Fruit fly (Drosophila melanogaster) whole organism, prepupa: Measurements from ENCODE around the gene Aatf.

ENCODE experiments used
- CG4318 ChIP-seq: fragments of 200-800 bp; sonication (Bioruptor generic); optimal IDR thresholded peaks from 3 replicates; lab custom pipeline; 2017; ENCODE audit warnings: missing biosample characterization, mild to moderate bottlenecking, missing genetic modification characterization
- Ets96B ChIP-seq: fragments of 200-800 bp; optimal IDR thresholded peaks from 2 replicates; lab custom pipeline; 2019; ENCODE audit warnings: missing biosample characterization, mild to moderate bottlenecking, missing genetic modification characterization, moderate library complexity
- Met ChIP-seq: fragments of 200-800 bp; sonication (Bioruptor generic); optimal IDR thresholded peaks from 3 replicates; lab custom pipeline; 2016; ENCODE audit warnings: missing biosample characterization, missing genetic modification characterization
- eg ChIP-seq: fragments of 200-800 bp; sonication (Bioruptor generic); IDR thresholded peaks from 3 replicates; pipeline ENCODE4 v1.3.6; 2022; ENCODE audit warnings: missing biosample characterization, missing genetic modification characterization
- esn ChIP-seq: fragments of 200-800 bp; sonication (Bioruptor generic); optimal IDR thresholded peaks from 2 replicates; lab custom pipeline; 2016; ENCODE audit warnings: missing biosample characterization, mild to moderate bottlenecking, missing genetic modification characterization, moderate library complexity

DNA sequence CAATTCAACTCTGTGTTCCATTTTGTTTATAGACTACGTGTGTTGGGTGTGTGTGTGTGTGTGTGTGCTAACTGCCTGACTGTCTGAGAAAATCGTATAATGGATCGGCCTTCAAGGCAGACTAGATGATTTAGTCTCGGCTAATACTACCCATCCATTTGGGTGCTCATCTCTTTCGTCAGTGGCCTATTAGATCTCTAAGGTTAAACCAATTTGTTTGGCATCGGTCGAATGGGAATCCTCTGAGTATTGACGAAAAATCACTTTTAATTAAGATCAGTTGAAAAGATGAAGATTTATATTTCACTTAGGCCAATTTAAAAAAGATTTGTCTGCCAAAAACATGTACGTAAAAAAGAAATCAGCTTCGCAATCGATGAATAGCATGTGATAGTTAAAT, 28.1 kb downstream of the Aatf start, which contains the start of gene CG31910:
- TF ChIP-seq Ets96B: no peak
- TF ChIP-seq esn (GFP tag; lab: Kevin White, UChicago): no peak
- TF ChIP-seq Met: no peak
- TF ChIP-seq eg: no peak
- no peak for TF ChIP-seq CG4318 (GFP tag; lab: Kevin White, UChicago)
